Worm (Caenorhabditis elegans) whole organism, L2 larva: ENCODE data around the gene cyp-33C6.

Experiments used
- F13H6.1 ChIP-seq: sonication (generic microtip); optimal IDR thresholded peaks from 2 replicates; lab custom pipeline; 2016; ENCODE audit warnings: missing genetic modification characterization, missing compliant biosample characterization
- ceh-82 ChIP-seq: fragments of 150-350 bp; optimal IDR thresholded peaks from 2 replicates; lab custom pipeline; 2014; ENCODE audit warnings: missing biosample characterization, missing genetic modification characterization
- crh-2 ChIP-seq: sonication (generic microtip); optimal IDR thresholded peaks from 2 replicates; lab custom pipeline; 2017; ENCODE audit warnings: missing biosample characterization, missing genetic modification characterization
- mbf-1 ChIP-seq: sonication (generic microtip); optimal IDR thresholded peaks from 2 replicates; lab custom pipeline; 2017; ENCODE audit warnings: missing biosample characterization, missing genetic modification characterization
- nhr-11 ChIP-seq: fragments of 150-350 bp; optimal IDR thresholded peaks from 2 replicates; lab custom pipeline; 2014; ENCODE audit warnings: missing biosample characterization, missing genetic modification characterization
- nhr-6 ChIP-seq: fragments of 150-350 bp; optimal IDR thresholded peaks from 2 replicates; lab custom pipeline; 2014; ENCODE audit warnings: missing biosample characterization, missing genetic modification characterization
- skn-1 ChIP-seq: sonication (generic microtip); optimal IDR thresholded peaks from 2 replicates; lab custom pipeline; 2017; ENCODE audit warnings: missing biosample characterization, missing genetic modification characterization
- snpc-4 ChIP-seq: fragments of 150-350 bp; optimal IDR thresholded peaks from 2 replicates; lab custom pipeline; 2014; ENCODE audit warnings: missing biosample characterization, missing genetic modification characterization
- unc-39 ChIP-seq: fragments of 150-350 bp; optimal IDR thresholded peaks from 2 replicates; lab custom pipeline; 2014; ENCODE audit warnings: missing biosample characterization, missing genetic modification characterization
- unc-62 ChIP-seq: fragments of 150-350 bp; optimal IDR thresholded peaks from 2 replicates; lab custom pipeline; 2014; ENCODE audit warnings: missing biosample characterization, missing genetic modification reagents, missing genetic modification characterization
- ztf-11 ChIP-seq: sonication (generic microtip); optimal IDR thresholded peaks from 2 replicates; lab custom pipeline; 2017; ENCODE audit warnings: missing biosample characterization, missing genetic modification characterization

ce11 chrV:2266958-2267357 is 17.7 kb upstream of the cyp-33C6 start, which contains the start of gene nhr-275:
- no peak for TF ChIP-seq unc-62 (GFP tag; lab: Kevin White, UChicago)
- no peak for TF ChIP-seq skn-1 (tag; lab: Kevin White, UChicago)
- no peak for TF ChIP-seq crh-2 (tag; lab: Kevin White, UChicago)
- TF ChIP-seq snpc-4 = no peak
- no peak for TF ChIP-seq nhr-11 (tag; lab: Kevin White, UChicago)
- no peak for TF ChIP-seq mbf-1
- TF ChIP-seq nhr-6 (tag; lab: Kevin White, UChicago) = no peak
- no peak for TF ChIP-seq ztf-11 (tag; lab: Kevin White, UChicago)
- no peak for TF ChIP-seq F13H6.1 (tag; lab: Kevin White, UChicago)
- no peak for TF ChIP-seq ceh-82 (tag; lab: Kevin White, UChicago)
- no peak for TF ChIP-seq unc-39 (tag; lab: Kevin White, UChicago)
